Worm (Caenorhabditis elegans): ENCODE results near the gene T28A8.3.
"Not testable (repeated sequence)": the region's sequence is repeated elsewhere in the genome, so short reads cannot be mapped to it uniquely, and the experiment has no call there.

T28A8.3 gene

ce11 chrIII:13498899-13499298 lies 6.9 kb upstream of the T28A8.3 start, which contains the start of gene T28A8.6:
Gene T28A8.6, plus strand, starts transcription at chrIII:13499199.
- not testable (repeated sequence) for TF ChIP-seq unc-62 (GFP tag; optimal IDR thresholded peaks at IDR 0.05); lin-13 (GFP tag; optimal IDR thresholded peaks at IDR 0.05); nhr-10 (tag; optimal IDR thresholded peaks at IDR 0.05)

- TF ChIP-seq ztf-4 (tag; optimal IDR thresholded peaks at IDR 0.05) (no peak), crh-2 (tag; optimal IDR thresholded peaks at IDR 0.05) (no peak), ZK546.5 (tag; optimal IDR thresholded peaks at IDR 0.05) (no peak), egl-27 (tag; optimal IDR thresholded peaks at IDR 0.05) (no peak), snpc-4 (tag; optimal IDR thresholded peaks at IDR 0.05) (no peak), nhr-21 (tag; optimal IDR thresholded peaks at IDR 0.05) (no peak), R02D3.7 (tag; optimal IDR thresholded peaks at IDR 0.05) (no peak), lin-13 (GFP tag; optimal IDR thresholded peaks at IDR 0.05) (no peak)
Measured at ce11 chrIII:13501599-13501998, 4.2 kb upstream of the T28A8.3 start, which contains the start of gene T28A8.5. Gene T28A8.5, plus strand, starts transcription at chrIII:13501630.

- TF ChIP-seq lsy-2 (tag; optimal IDR thresholded peaks at IDR 0.05), result no peak
- no peak for TF ChIP-seq nhr-10 (tag; optimal IDR thresholded peaks at IDR 0.05)
- no peak for TF ChIP-seq unc-55 (GFP tag; optimal IDR thresholded peaks at IDR 0.05)
- no peak for TF ChIP-seq aly-2 (tag; optimal IDR thresholded peaks at IDR 0.05)
- TF ChIP-seq ceh-16 (tag; optimal IDR thresholded peaks at IDR 0.05), result no peak
Measured at ce11 chrIII:13502513-13502912, 3.3 kb upstream of the T28A8.3 start, which contains the start of gene T28A8.8. Gene T28A8.8, plus strand, starts transcription at chrIII:13502813.

ce11 chrIII:13503379-13503778 lies 2.4 kb upstream of the T28A8.3 start, which contains the start of gene T28A8.4:
Gene T28A8.4, plus strand, starts transcription at chrIII:13503679.
- TF ChIP-seq nhr-10 (tag; optimal IDR thresholded peaks at IDR 0.05), result no peak
- no peak for TF ChIP-seq gmeb-1 (tag; optimal IDR thresholded peaks at IDR 0.05)
- TF ChIP-seq mbf-1 (tag; optimal IDR thresholded peaks at IDR 0.05), result no peak
- TF ChIP-seq unc-55 (GFP tag; optimal IDR thresholded peaks at IDR 0.05), result no peak
- TF ChIP-seq ama-1 (optimal IDR thresholded peaks at IDR 0.05), result no peak
- no peak for TF ChIP-seq aly-2 (tag; optimal IDR thresholded peaks at IDR 0.05)
- no peak for TF ChIP-seq ceh-82 (tag; optimal IDR thresholded peaks at IDR 0.05)
- TF ChIP-seq nhr-6 (tag; optimal IDR thresholded peaks at IDR 0.05), result no peak
- TF ChIP-seq elt-1 (tag; optimal IDR thresholded peaks at IDR 0.05), result no peak
- no peak for TF ChIP-seq blmp-1 (tag; optimal IDR thresholded peaks at IDR 0.05; ENCODE audit: insufficient read depth)
- TF ChIP-seq mab-5 (tag; optimal IDR thresholded peaks at IDR 0.05), result no peak
- TF ChIP-seq egl-27 (tag; optimal IDR thresholded peaks at IDR 0.05), result no peak
- TF ChIP-seq ztf-4 (tag; optimal IDR thresholded peaks at IDR 0.05), result no peak
- no peak for TF ChIP-seq unc-62 (GFP tag; optimal IDR thresholded peaks at IDR 0.05)
- TF ChIP-seq unc-39 (tag; optimal IDR thresholded peaks at IDR 0.05), result no peak
- TF ChIP-seq nhr-21 (tag; optimal IDR thresholded peaks at IDR 0.05), result no peak
- TF ChIP-seq crh-2 (tag; optimal IDR thresholded peaks at IDR 0.05), result no peak
- no peak for TF ChIP-seq nhr-11 (tag; optimal IDR thresholded peaks at IDR 0.05)

ce11 chrIII:13510753-13511152 lies 4.9 kb downstream of the T28A8.3 start:
- TF ChIP-seq nhr-11 (tag; optimal IDR thresholded peaks at IDR 0.05) (no peak), ceh-82 (tag; optimal IDR thresholded peaks at IDR 0.05) (no peak), crh-2 (tag; optimal IDR thresholded peaks at IDR 0.05) (no peak), nhr-129 (tag; optimal IDR thresholded peaks at IDR 0.05) (no peak), lsy-2 (tag; optimal IDR thresholded peaks at IDR 0.05) (no peak), sma-9 (GFP tag; optimal IDR thresholded peaks at IDR 0.05) (no peak), sma-9 (tag; optimal IDR thresholded peaks at IDR 0.05) (no peak), elt-3 (tag; optimal IDR thresholded peaks at IDR 0.05) (no peak), ama-1 (optimal IDR thresholded peaks at IDR 0.05) (no peak), F13H6.1 (tag; optimal IDR thresholded peaks at IDR 0.05) (no peak), nhr-25 (tag; optimal IDR thresholded peaks at IDR 0.05) (no peak), ztf-11 (tag; optimal IDR thresholded peaks at IDR 0.05) (no peak), mab-5 (tag; optimal IDR thresholded peaks at IDR 0.05) (no peak), elt-1 (tag; optimal IDR thresholded peaks at IDR 0.05) (no peak)

- TF ChIP-seq sma-9 (GFP tag; optimal IDR thresholded peaks at IDR 0.05) (no peak), sma-9 (tag; optimal IDR thresholded peaks at IDR 0.05) (no peak), nhr-12 (tag; optimal IDR thresholded peaks at IDR 0.05) (no peak), nhr-21 (tag; optimal IDR thresholded peaks at IDR 0.05) (no peak), fos-1 (tag; optimal IDR thresholded peaks at IDR 0.05) (no peak), ceh-16 (tag; optimal IDR thresholded peaks at IDR 0.05) (no peak), ama-1 (optimal IDR thresholded peaks at IDR 0.05) (no peak), lin-13 (GFP tag; optimal IDR thresholded peaks at IDR 0.05) (no peak), sma-3 (GFP tag; optimal IDR thresholded peaks at IDR 0.05) (no peak), zag-1 (tag; optimal IDR thresholded peaks at IDR 0.05) (no peak), mab-5 (tag; optimal IDR thresholded peaks at IDR 0.05) (no peak), egl-27 (tag; optimal IDR thresholded peaks at IDR 0.05) (no peak), R02D3.7 (tag; optimal IDR thresholded peaks at IDR 0.05) (no peak), ztf-11 (tag; optimal IDR thresholded peaks at IDR 0.05) (no peak), ceh-82 (tag; optimal IDR thresholded peaks at IDR 0.05) (no peak), nhr-11 (tag; optimal IDR thresholded peaks at IDR 0.05) (no peak), nhr-77 (tag; optimal IDR thresholded peaks at IDR 0.05) (no peak), mbf-1 (tag; optimal IDR thresholded peaks at IDR 0.05) (no peak), unc-55 (GFP tag; optimal IDR thresholded peaks at IDR 0.05) (no peak)
Measured at ce11 chrIII:13514470-13514869, 8.7 kb downstream of the T28A8.3 start, which contains the start of gene mlh-1. Gene mlh-1, minus strand, starts transcription at chrIII:13514570.

Data from whole organism, L2 larva.